Worm (Caenorhabditis elegans): ENCODE measurements around the gene fmo-3.

Gene fmo-3

ce11 chrIII:10694294-10694693 is at the start of gene fmo-3, which contains the start of gene Y39A1A.18:
TSS of gene fmo-3 (plus strand) at chrIII:10694681.
TSS of gene Y39A1A.18 (minus strand) at chrIII:10694485.
- no peak for TF ChIP-seq hlh-30 (tag; optimal IDR thresholded peaks at IDR 0.05; ENCODE audit: insufficient read depth)
- TF ChIP-seq ceh-30 (tag; optimal IDR thresholded peaks at IDR 0.05) = no peak
- no peak for TF ChIP-seq eyg-1 (tag; optimal IDR thresholded peaks at IDR 0.05)
- no peak for TF ChIP-seq pros-1 (tag; optimal IDR thresholded peaks at IDR 0.05)
- no peak for TF ChIP-seq pha-4 (tag; optimal IDR thresholded peaks at IDR 0.05)
- TF ChIP-seq fax-1 (tag; optimal IDR thresholded peaks at IDR 0.05) = no peak
- TF ChIP-seq ceh-24 (tag; optimal IDR thresholded peaks at IDR 0.05) = no peak
- TF ChIP-seq unc-86 (tag; optimal IDR thresholded peaks at IDR 0.05) = no peak
- TF ChIP-seq elt-2 (tag; optimal IDR thresholded peaks at IDR 0.05) = no peak
- no peak for TF ChIP-seq ztf-16 (tag; optimal IDR thresholded peaks at IDR 0.05)
- TF ChIP-seq hlh-6 (tag; optimal IDR thresholded peaks at IDR 0.05) = no peak
- TF ChIP-seq ets-4 (tag; optimal IDR thresholded peaks at IDR 0.05) = no peak
- TF ChIP-seq sox-2 (GFP tag; IDR thresholded peaks at IDR 0.05) = no peak
- TF ChIP-seq unc-55 (GFP tag; optimal IDR thresholded peaks at IDR 0.05) = no peak
- no peak for TF ChIP-seq pat-9 (tag; optimal IDR thresholded peaks at IDR 0.05)
- no peak for TF ChIP-seq unc-3 (GFP tag; conservative IDR thresholded peaks at IDR 0.05)
- TF ChIP-seq unc-3 (tag; optimal IDR thresholded peaks at IDR 0.05) = no peak

DNA sequence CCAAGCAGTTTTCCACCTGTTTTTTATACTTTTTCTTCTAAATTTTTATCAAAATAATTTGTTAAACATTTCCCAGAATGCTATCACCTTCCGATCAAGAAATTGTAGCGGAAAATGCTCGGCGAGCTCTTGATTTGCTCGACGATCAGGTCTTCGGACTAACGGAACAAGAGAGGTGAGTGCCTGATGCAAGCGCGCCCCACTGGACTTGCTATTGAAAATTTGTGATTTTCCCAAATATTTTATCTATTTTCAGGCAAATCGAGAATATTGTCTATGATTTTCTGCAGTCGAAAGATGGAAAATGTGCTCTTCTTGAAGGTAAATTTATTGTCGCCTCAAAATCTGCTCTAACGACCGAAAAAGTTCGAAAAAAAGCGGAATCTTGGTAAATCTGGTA is 48.4 kb upstream of the fmo-3 start, which contains the start of gene orc-4:
TSS of gene orc-4 (plus strand) at position 77 of the 400 bp plus-strand sequence.
- TF ChIP-seq pat-9 (tag; optimal IDR thresholded peaks at IDR 0.05) = no peak
- no peak for TF ChIP-seq C38D4.7 (GFP tag; optimal IDR thresholded peaks at IDR 0.05)
- no peak for TF ChIP-seq ztf-16 (tag; optimal IDR thresholded peaks at IDR 0.05)
- TF ChIP-seq eyg-1 (tag; optimal IDR thresholded peaks at IDR 0.05) = no peak
- no peak for TF ChIP-seq nhr-11 (tag; optimal IDR thresholded peaks at IDR 0.05)
- TF ChIP-seq Y22D7AL.16 (tag; optimal IDR thresholded peaks at IDR 0.05) = no peak
- TF ChIP-seq hlh-13 (GFP tag; optimal IDR thresholded peaks at IDR 0.05) = no peak
- TF ChIP-seq unc-55 (GFP tag; optimal IDR thresholded peaks at IDR 0.05) = no peak
- TF ChIP-seq K02D7.2 (tag; optimal IDR thresholded peaks at IDR 0.05) = no peak
- TF ChIP-seq ahr-1 (tag; optimal IDR thresholded peaks at IDR 0.05) = no peak
- no peak for TF ChIP-seq fkh-10 (GFP tag; optimal IDR thresholded peaks at IDR 0.05)
- no peak for TF ChIP-seq hlh-8 (tag; optimal IDR thresholded peaks at IDR 0.05)
- no peak for TF ChIP-seq ceh-48 (tag; optimal IDR thresholded peaks at IDR 0.05)
- TF ChIP-seq zip-5 (tag; optimal IDR thresholded peaks at IDR 0.05) = no peak
- TF ChIP-seq ceh-22 (tag; optimal IDR thresholded peaks at IDR 0.05) = no peak
- TF ChIP-seq dmd-4 (tag; optimal IDR thresholded peaks at IDR 0.05; ENCODE audit: borderline replicate concordance) = no peak
- no peak for TF ChIP-seq ceh-9 (tag; optimal IDR thresholded peaks at IDR 0.05)

ce11 chrIII:10649219-10649618 is 45.3 kb upstream of the fmo-3 start, which contains the start of gene emg-1:
TSS of gene emg-1 (plus strand) at chrIII:10649519.
- TF ChIP-seq fkh-10 (GFP tag; optimal IDR thresholded peaks at IDR 0.05) = no peak
- no peak for TF ChIP-seq T23F11.4 (GFP tag; optimal IDR thresholded peaks at IDR 0.05)
- TF ChIP-seq ceh-22 (tag; optimal IDR thresholded peaks at IDR 0.05) = no peak
- TF ChIP-seq ahr-1 (tag; optimal IDR thresholded peaks at IDR 0.05) = no peak
- TF ChIP-seq fax-1 (tag; optimal IDR thresholded peaks at IDR 0.05) = no peak
- no peak for TF ChIP-seq C08G9.2 (tag; optimal IDR thresholded peaks at IDR 0.05)
- no peak for TF ChIP-seq mec-3 (tag; optimal IDR thresholded peaks at IDR 0.05; ENCODE audit: borderline replicate concordance)
- TF ChIP-seq pha-4 (tag; optimal IDR thresholded peaks at IDR 0.05) = no peak
- no peak for TF ChIP-seq ceh-31 (tag; optimal IDR thresholded peaks at IDR 0.05)
- TF ChIP-seq unc-42 (tag; optimal IDR thresholded peaks at IDR 0.05) = no peak
- no peak for TF ChIP-seq npax-4 (tag; optimal IDR thresholded peaks at IDR 0.05)
- no peak for TF ChIP-seq fkh-6 (tag; optimal IDR thresholded peaks at IDR 0.05)
- no peak for TF ChIP-seq elt-4 (tag; optimal IDR thresholded peaks at IDR 0.05)
- no peak for TF ChIP-seq ceh-24 (tag; optimal IDR thresholded peaks at IDR 0.05)
- no peak for TF ChIP-seq ets-4 (tag; optimal IDR thresholded peaks at IDR 0.05)
- TF ChIP-seq ceh-48 (tag; optimal IDR thresholded peaks at IDR 0.05) = no peak
